Worm (Caenorhabditis elegans): Measurements from ENCODE around the gene Y50D7A.13.

- TF ChIP-seq W03F9.2 (tag; optimal IDR thresholded peaks at IDR 0.05) (no peak), him-1 (tag; optimal IDR thresholded peaks at IDR 0.05) (no peak), dao-5 (tag; optimal IDR thresholded peaks at IDR 0.05) (no peak)
Observed at ce11 chrIII:292340-292739, 2.1 kb downstream of the Y50D7A.13 start, which contains the start of gene Y50D7A.1.
